Fruit fly (Drosophila melanogaster) S2 (cell line): ENCODE measurements around the gene CG32191.

Experiments
- CG8478 ChIP-seq: fragments of >200 bp; optimal IDR thresholded peaks from 2 replicates; lab custom pipeline; 2018
- CTCF ChIP-seq, 2 experiments: fragments of >200 bp; optimal IDR thresholded peaks; 2 replicates each; lab custom pipeline; 2018

dm6 chr3L:17804511-17804910 lies 4.4 kb downstream of the CG32191 start, which contains the start of gene ais:
- no peak for TF ChIP-seq CG8478 (lab: Kevin White, UChicago)
- TF ChIP-seq CTCF (optimal IDR thresholded peaks at IDR 0.05; lab: Kevin White, UChicago) = no peak
